Worm (Caenorhabditis elegans) whole organism, L4 larva: ENCODE results near the gene npl-4.2.
A peak's percentile ranks its signal among the peaks of the same experiment; 100 is the strongest.

ENCODE experiments used
- D1046.2 ChIP-seq: fragments of 200-800 bp; sonication (Bioruptor generic); IDR thresholded peaks from 2 replicates; pipeline ENCODE4 v1.3.6; 2022; ENCODE audit warnings: missing genetic modification characterization, missing compliant biosample characterization
- F37D6.2 ChIP-seq: sonication (generic microtip); optimal IDR thresholded peaks from 2 replicates; lab custom pipeline; 2016; ENCODE audit warnings: mild to moderate bottlenecking, missing genetic modification characterization, missing compliant biosample characterization
- R02D3.7 ChIP-seq: fragments of 150-350 bp; sonication (generic microtip); optimal IDR thresholded peaks from 3 replicates; lab custom pipeline; 2014; ENCODE audit warnings: missing biosample characterization, missing genetic modification characterization
- Y105C5A.15 ChIP-seq: fragments of 200-800 bp; sonication (Bioruptor generic); IDR thresholded peaks from 2 replicates; pipeline ENCODE4 v1.3.6; 2022; ENCODE audit warnings: missing genetic modification characterization, missing compliant biosample characterization
- Y48G9A.11 ChIP-seq: fragments of 200-800 bp; sonication (Bioruptor generic); IDR thresholded peaks from 2 replicates; pipeline ENCODE4 v1.3.6; 2022; ENCODE audit warnings: missing genetic modification reagents, missing genetic modification characterization, missing compliant biosample characterization
- ZK546.5 ChIP-seq, 2 experiments: sonication (generic microtip); optimal IDR thresholded peaks; 2 replicates each; lab custom pipeline; 2017; ENCODE audit warnings: missing biosample characterization in 2 of 2, missing genetic modification characterization in 2 of 2
- aha-1 ChIP-seq: fragments of 150-350 bp; peaks from one replicate; lab custom pipeline; 2014; ENCODE audit warnings: missing biosample characterization, missing genetic modification characterization
- aly-2 ChIP-seq: sonication (generic microtip); optimal IDR thresholded peaks from 2 replicates; lab custom pipeline; 2018; ENCODE audit warnings: missing biosample characterization, missing genetic modification characterization
- attf-4 ChIP-seq: sonication (generic microtip); optimal IDR thresholded peaks from 3 replicates; lab custom pipeline; 2017; ENCODE audit warnings: missing biosample characterization, missing genetic modification characterization
- ceh-20 ChIP-seq: fragments of 200-800 bp; sonication (Bioruptor generic); IDR thresholded peaks from 2 replicates; pipeline ENCODE4 v1.3.6; 2022; ENCODE audit warnings: missing genetic modification reagents, missing genetic modification characterization, missing compliant biosample characterization
- ceh-28 ChIP-seq: fragments of 150-350 bp; optimal IDR thresholded peaks from 2 replicates; lab custom pipeline; 2014; ENCODE audit warnings: missing biosample characterization, missing genetic modification reagents, missing genetic modification characterization
- ceh-32 ChIP-seq: sonication (generic microtip); optimal IDR thresholded peaks from 2 replicates; lab custom pipeline; 2016; ENCODE audit warnings: mild to moderate bottlenecking, missing genetic modification characterization, missing compliant biosample characterization; ENCODE audit not compliant: poor library complexity
- ceh-62 ChIP-seq: sonication (generic microtip); optimal IDR thresholded peaks from 2 replicates; lab custom pipeline; 2017; ENCODE audit warnings: missing biosample characterization, missing genetic modification characterization
- daf-16 ChIP-seq, 3 experiments: sonication (generic microtip); optimal IDR thresholded peaks; 2 replicates each; lab custom pipeline; 2016 to 2017; ENCODE audit warnings: missing genetic modification characterization in 3 of 3, missing genetic modification reagents in 3 of 3, mild to moderate bottlenecking in 2 of 3, missing compliant biosample characterization in 2 of 3, missing biosample characterization in 1 of 3, moderate library complexity in 1 of 3
- egl-43 ChIP-seq: fragments of 200-800 bp; sonication (Bioruptor generic); IDR thresholded peaks from 2 replicates; pipeline ENCODE4 v1.3.6; 2022; ENCODE audit warnings: missing genetic modification reagents, missing genetic modification characterization, missing compliant biosample characterization
- fkh-10 ChIP-seq: fragments of 150-350 bp; optimal IDR thresholded peaks from 2 replicates; lab custom pipeline; 2014; ENCODE audit warnings: missing biosample characterization, missing genetic modification reagents, missing genetic modification characterization
- hlh-11 ChIP-seq: fragments of 200-800 bp; sonication (Bioruptor generic); optimal IDR thresholded peaks from 2 replicates; lab custom pipeline; 2018; ENCODE audit warnings: mild to moderate bottlenecking, missing genetic modification characterization, missing compliant biosample characterization
- jun-1 ChIP-seq: fragments of 150-350 bp; optimal IDR thresholded peaks from 2 replicates; lab custom pipeline; 2014; ENCODE audit warnings: missing biosample characterization, missing genetic modification reagents, missing genetic modification characterization
- lim-7 ChIP-seq: fragments of 200-800 bp; sonication (Bioruptor generic); IDR thresholded peaks from 2 replicates; pipeline ENCODE4 v1.3.6; 2022; ENCODE audit warnings: missing genetic modification characterization, missing compliant biosample characterization
- lin-29 ChIP-seq: fragments of 200-800 bp; sonication (Bioruptor generic); IDR thresholded peaks from 2 replicates; pipeline ENCODE4 v1.3.6; 2022; ENCODE audit warnings: missing genetic modification reagents, missing genetic modification characterization, missing compliant biosample characterization
- lir-3 ChIP-seq: sonication (generic microtip); optimal IDR thresholded peaks from 2 replicates; lab custom pipeline; 2016; ENCODE audit warnings: mild to moderate bottlenecking, missing genetic modification characterization, missing compliant biosample characterization
- lsy-2 ChIP-seq, 2 experiments: fragments of 150-350 bp in 1 of 2; sonication (generic microtip) in 1 of 2; optimal IDR thresholded peaks; 2 replicates each; lab custom pipeline; 2014 to 2017; ENCODE audit warnings: missing biosample characterization in 2 of 2, missing genetic modification characterization in 2 of 2
- mdt-29 ChIP-seq: fragments of 200-800 bp; sonication (Bioruptor generic); IDR thresholded peaks from 2 replicates; pipeline ENCODE4 v1.3.6; 2022; ENCODE audit warnings: missing genetic modification reagents, missing genetic modification characterization, missing compliant biosample characterization
- mep-1 ChIP-seq: fragments of 150-350 bp; sonication (generic microtip); optimal IDR thresholded peaks from 3 replicates; lab custom pipeline; 2014; ENCODE audit warnings: missing biosample characterization, missing genetic modification characterization
- mxl-2 ChIP-seq: fragments of 200-800 bp; sonication (Bioruptor generic); conservative IDR thresholded peaks from 2 replicates; pipeline ENCODE4 v1.3.6; 2022; ENCODE audit warnings: missing genetic modification reagents, missing genetic modification characterization, missing compliant biosample characterization
- nhr-10 ChIP-seq: fragments of 150-350 bp; optimal IDR thresholded peaks from 2 replicates; lab custom pipeline; 2014; ENCODE audit warnings: missing biosample characterization, missing genetic modification characterization
- nhr-11 ChIP-seq: fragments of 150-350 bp; optimal IDR thresholded peaks from 2 replicates; lab custom pipeline; 2014; ENCODE audit warnings: missing biosample characterization, missing genetic modification characterization
- nhr-111 ChIP-seq: fragments of 200-800 bp; sonication (Bioruptor generic); optimal IDR thresholded peaks from 2 replicates; lab custom pipeline; 2018; ENCODE audit warnings: mild to moderate bottlenecking, missing genetic modification characterization, missing compliant biosample characterization
- nhr-237 ChIP-seq: sonication (generic microtip); optimal IDR thresholded peaks from 2 replicates; lab custom pipeline; 2017; ENCODE audit warnings: missing biosample characterization, missing genetic modification characterization
- nhr-28 ChIP-seq: fragments of 150-350 bp; optimal IDR thresholded peaks from 2 replicates; lab custom pipeline; 2014; ENCODE audit warnings: missing biosample characterization, missing genetic modification characterization
- nhr-48 ChIP-seq: sonication (generic microtip); optimal IDR thresholded peaks from 2 replicates; lab custom pipeline; 2016; ENCODE audit warnings: mild to moderate bottlenecking, missing genetic modification characterization, missing compliant biosample characterization
- nhr-6 ChIP-seq: fragments of 150-350 bp; optimal IDR thresholded peaks from 2 replicates; lab custom pipeline; 2014; ENCODE audit warnings: missing biosample characterization, missing genetic modification characterization
- pha-4 ChIP-seq, 2 experiments: fragments of 150-350 bp in 1 of 2; fragments of 200-800 bp in 1 of 2; sonication (Bioruptor generic) in 1 of 2; IDR thresholded peaks in 1 of 2; optimal IDR thresholded peaks in 1 of 2; 2 replicates each; pipeline versions ENCODE4 v1.3.6 to Lab custom; 2014 to 2022; ENCODE audit warnings: missing genetic modification characterization in 2 of 2, missing genetic modification reagents in 2 of 2, missing biosample characterization in 1 of 2, missing compliant biosample characterization in 1 of 2
- php-3 ChIP-seq: fragments of 200-800 bp; sonication (Bioruptor generic); IDR thresholded peaks from 2 replicates; pipeline ENCODE4 v1.3.6; 2022; ENCODE audit warnings: missing genetic modification reagents, missing genetic modification characterization, missing compliant biosample characterization
- rbr-2 ChIP-seq: sonication (generic microtip); optimal IDR thresholded peaks from 2 replicates; lab custom pipeline; 2016; ENCODE audit warnings: missing genotype, missing genetic modification characterization, missing compliant biosample characterization
- sdz-12 ChIP-seq: fragments of 200-800 bp; sonication (Bioruptor generic); optimal IDR thresholded peaks from 2 replicates; lab custom pipeline; 2018; ENCODE audit warnings: mild to moderate bottlenecking, missing genetic modification characterization, missing compliant biosample characterization
- set-16 ChIP-seq: fragments of 200-800 bp; sonication (Bioruptor generic); IDR thresholded peaks from 2 replicates; pipeline ENCODE4 v1.3.6; 2022; ENCODE audit warnings: missing genetic modification reagents, missing genetic modification characterization, missing compliant biosample characterization
- snpc-1.2 ChIP-seq: fragments of 200-800 bp; sonication (Bioruptor generic); IDR thresholded peaks from 2 replicates; pipeline ENCODE4 v1.3.6; 2022; ENCODE audit warnings: missing genetic modification reagents, missing genetic modification characterization, missing compliant biosample characterization
- spr-3 ChIP-seq: fragments of 200-800 bp; sonication (Bioruptor generic); optimal IDR thresholded peaks from 2 replicates; lab custom pipeline; 2018; ENCODE audit warnings: mild to moderate bottlenecking, missing genetic modification characterization, missing compliant biosample characterization
- tag-97 ChIP-seq: fragments of 200-800 bp; sonication (Bioruptor generic); IDR thresholded peaks from 2 replicates; pipeline ENCODE4 v1.3.6; 2022; ENCODE audit warnings: missing genetic modification characterization, missing compliant biosample characterization
- tra-1 ChIP-seq: fragments of 200-800 bp; sonication (Bioruptor generic); IDR thresholded peaks from 2 replicates; pipeline ENCODE4 v1.3.6; 2022; ENCODE audit warnings: missing genetic modification reagents, missing genetic modification characterization, missing compliant biosample characterization
- unc-130 ChIP-seq: sonication (generic microtip); optimal IDR thresholded peaks from 2 replicates; lab custom pipeline; 2016; ENCODE audit warnings: missing genetic modification reagents, missing genetic modification characterization, missing compliant biosample characterization
- vab-7 ChIP-seq: fragments of 200-800 bp; sonication (Bioruptor generic); IDR thresholded peaks from 2 replicates; pipeline ENCODE4 v1.3.6; 2022; ENCODE audit warnings: missing genetic modification reagents, missing genetic modification characterization, missing compliant biosample characterization
- zag-1 ChIP-seq: fragments of 150-350 bp; optimal IDR thresholded peaks from 2 replicates; lab custom pipeline; 2014; ENCODE audit warnings: missing biosample characterization, missing genetic modification characterization
- zfp-2 ChIP-seq: sonication (generic microtip); optimal IDR thresholded peaks from 2 replicates; lab custom pipeline; 2016; ENCODE audit warnings: mild to moderate bottlenecking, missing genetic modification characterization, missing compliant biosample characterization
- zip-11 ChIP-seq: fragments of 200-800 bp; sonication (Bioruptor generic); IDR thresholded peaks from 2 replicates; pipeline ENCODE4 v1.3.6; 2022; ENCODE audit warnings: missing genetic modification characterization, missing compliant biosample characterization
- zip-2 ChIP-seq: fragments of 150-350 bp; optimal IDR thresholded peaks from 2 replicates; lab custom pipeline; 2014; ENCODE audit warnings: missing biosample characterization, missing genetic modification characterization
- ztf-11 ChIP-seq: fragments of 150-350 bp; optimal IDR thresholded peaks from 2 replicates; lab custom pipeline; 2014; ENCODE audit warnings: missing biosample characterization, missing genetic modification characterization

npl-4.2 gene

ce11 chrII:5660736-5661734, 38.3 kb downstream of the npl-4.2 start, which contains the start of the genes ift-43 and mdt-26 (continued):
- TF ChIP-seq mdt-29 (GFP tag; lab: Robert Waterston, UW) (peak; percentile 65; the same call in 1 of the 2 replicates), rbr-2 (tag; lab: Kevin White, UChicago) (peak; percentile 76), tra-1 (GFP tag; lab: Robert Waterston, UW) (peak; percentile 46; the same call in 1 of the 2 replicates), ceh-20 (peak; percentile 67), pha-4 (GFP tag; IDR thresholded peaks at IDR 0.05; lab: Robert Waterston, UW) (peak; percentile 72; the same call in 1 of the 2 replicates), pha-4 (tag; optimal IDR thresholded peaks at IDR 0.05; lab: Kevin White, UChicago) (no peak), nhr-48 (peak; percentile 35), aha-1 (tag; lab: Kevin White, UChicago) (peak; percentile 99), daf-16 (GFP tag; optimal IDR thresholded peaks at IDR 0.05; lab: Kevin White, UChicago) (peak; percentile 36 to 59), daf-16 (tag; optimal IDR thresholded peaks at IDR 0.05; lab: Kevin White, UChicago) (peak; percentile 47), fkh-10 (GFP tag; lab: Kevin White, UChicago) (peak; percentile 63), ZK546.5 (tag; optimal IDR thresholded peaks at IDR 0.05; lab: Kevin White, UChicago) (peak in 1 of 2 experiments; percentile 3), nhr-6 (tag; lab: Kevin White, UChicago) (no peak), ceh-28 (peak; percentile 76), spr-3 (GFP tag; lab: Kevin White, UChicago) (no peak), ztf-11 (tag; lab: Kevin White, UChicago) (no peak), Y105C5A.15 (GFP tag; lab: Robert Waterston, UW) (no peak), mep-1 (peak; percentile 77), set-16 (GFP tag; lab: Robert Waterston, UW) (peak; percentile 99), php-3 (GFP tag; lab: Robert Waterston, UW) (peak; percentile 50; the same call in 1 of the 2 replicates), Y48G9A.11 (GFP tag; lab: Robert Waterston, UW) (peak; percentile 30; the same call in 1 of the 2 replicates), ceh-32 (tag; lab: Kevin White, UChicago) (peak; percentile 55), R02D3.7 (tag; lab: Kevin White, UChicago) (no peak), lsy-2 (tag; optimal IDR thresholded peaks at IDR 0.05; lab: Kevin White, UChicago) (peak; percentile 39 to 80), hlh-11 (tag; lab: Kevin White, UChicago) (peak; percentile 53), sdz-12 (GFP tag; lab: Kevin White, UChicago) (no peak), tag-97 (no peak), zag-1 (tag; lab: Kevin White, UChicago) (no peak), attf-4 (tag; lab: Kevin White, UChicago) (no peak), vab-7 (0 out of 2 replicates have a peak, but pooled peaks have one; percentile 42), D1046.2 (GFP tag; lab: Robert Waterston, UW) (no peak), unc-130 (GFP tag; lab: Kevin White, UChicago) (no peak), zfp-2 (tag; lab: Kevin White, UChicago) (no peak), snpc-1.2 (peak; percentile 75), lin-29 (GFP tag; lab: Robert Waterston, UW) (peak; percentile 49; the same call in 1 of the 2 replicates), F37D6.2 (tag; lab: Kevin White, UChicago) (peak; percentile 70), nhr-10 (tag; lab: Kevin White, UChicago) (no peak), mxl-2 (GFP tag; lab: Robert Waterston, UW) (no peak), lim-7 (GFP tag; lab: Robert Waterston, UW) (peak; percentile 69), aly-2 (tag; lab: Kevin White, UChicago) (no peak), lir-3 (tag; lab: Kevin White, UChicago) (peak; percentile 28), nhr-111 (GFP tag; lab: Kevin White, UChicago) (peak; percentile 21), zip-2 (tag; lab: Kevin White, UChicago) (no peak), ceh-62 (tag; lab: Kevin White, UChicago) (no peak), nhr-28 (tag; lab: Kevin White, UChicago) (peak; percentile 46), jun-1 (tag; lab: Kevin White, UChicago) (peak; percentile 57), zip-11 (GFP tag; lab: Robert Waterston, UW) (no peak), nhr-237 (tag; lab: Kevin White, UChicago) (no peak), egl-43 (GFP tag; lab: Robert Waterston, UW) (peak; percentile 95), nhr-11 (tag; lab: Kevin White, UChicago) (peak; percentile 69)
